Fruit fly (Drosophila melanogaster) whole organism, embryonic: ENCODE measurements around the gene CG13843.
A peak's percentile ranks its signal among the peaks of the same experiment; 100 is the strongest.

Source experiments
- BEAF-32 ChIP-seq: fragments of 200-800 bp; sonication (Bioruptor generic); optimal IDR thresholded peaks from 3 replicates; lab custom pipeline; 2017; ENCODE audit warnings: missing biosample characterization, missing genetic modification characterization, mild to moderate bottlenecking, moderate library complexity, missing genetic modification reagents
- CG10274 ChIP-seq: fragments of 200-800 bp; sonication (Bioruptor generic); optimal IDR thresholded peaks from 3 replicates; lab custom pipeline; 2017; ENCODE audit warnings: missing biosample characterization, mild to moderate bottlenecking, missing genetic modification characterization
- CG10366 ChIP-seq: fragments of 200-800 bp; sonication (Bioruptor generic); IDR thresholded peaks from 2 replicates; pipeline ENCODE4 v1.3.6; 2022; ENCODE audit warnings: missing biosample characterization, missing genetic modification characterization
- CG10543 ChIP-seq: fragments of 200-800 bp; sonication (Bioruptor generic); optimal IDR thresholded peaks from 3 replicates; lab custom pipeline; 2017; ENCODE audit warnings: missing biosample characterization, mild to moderate bottlenecking, missing genetic modification characterization, moderate library complexity
- CG11696 ChIP-seq: fragments of 200-800 bp; sonication (Bioruptor generic); IDR thresholded peaks from 2 replicates; pipeline ENCODE4 v1.3.6; 2022; ENCODE audit warnings: missing biosample characterization, missing genetic modification characterization
- CG1792 ChIP-seq: fragments of 200-800 bp; sonication (Bioruptor generic); optimal IDR thresholded peaks from 2 replicates; lab custom pipeline; 2016; ENCODE audit warnings: missing biosample characterization, missing genetic modification characterization
- CG2712 ChIP-seq: fragments of 200-800 bp; optimal IDR thresholded peaks from 3 replicates; lab custom pipeline; 2019; ENCODE audit warnings: missing biosample characterization, mild to moderate bottlenecking, missing genetic modification characterization, moderate library complexity
- CG30403 ChIP-seq: fragments of 200-800 bp; sonication (Bioruptor generic); optimal IDR thresholded peaks from 3 replicates; lab custom pipeline; 2016; ENCODE audit warnings: missing biosample characterization, missing genetic modification characterization
- CG32532 ChIP-seq: fragments of 200-800 bp; sonication (Bioruptor generic); IDR thresholded peaks from 2 replicates; pipeline ENCODE4 v1.3.6; 2022; ENCODE audit warnings: missing biosample characterization, missing genetic modification characterization
- CG3847 ChIP-seq: fragments of 200-800 bp; sonication (Bioruptor generic); IDR thresholded peaks from 2 replicates; pipeline ENCODE4 v1.3.6; 2022; ENCODE audit warnings: missing biosample characterization, missing genetic modification characterization
- CG4282 ChIP-seq: fragments of 200-800 bp; sonication (Bioruptor generic); optimal IDR thresholded peaks from 2 replicates; lab custom pipeline; 2016; ENCODE audit warnings: missing biosample characterization, missing genetic modification characterization
- CG4820 ChIP-seq: fragments of 200-800 bp; sonication (Bioruptor generic); optimal IDR thresholded peaks from 3 replicates; lab custom pipeline; 2016; ENCODE audit warnings: missing biosample characterization, missing genetic modification characterization
- CG5180 ChIP-seq: fragments of 200-800 bp; sonication (Bioruptor generic); optimal IDR thresholded peaks from 3 replicates; lab custom pipeline; 2017; ENCODE audit warnings: missing biosample characterization, missing genetic modification characterization, mild to moderate bottlenecking, moderate library complexity, missing genetic modification reagents
- CG6689 ChIP-seq: fragments of 200-800 bp; sonication (Bioruptor generic); IDR thresholded peaks from 2 replicates; pipeline ENCODE4 v1.3.6; 2022; ENCODE audit warnings: missing biosample characterization, missing genetic modification characterization
- CTCF ChIP-seq: fragments of 200-800 bp; sonication (Bioruptor generic); optimal IDR thresholded peaks from 2 replicates; lab custom pipeline; 2017; ENCODE audit warnings: missing biosample characterization, mild to moderate bottlenecking, missing genetic modification characterization, moderate library complexity
- Dek ChIP-seq: fragments of 200-800 bp; sonication (Bioruptor generic); optimal IDR thresholded peaks from 3 replicates; lab custom pipeline; 2019; ENCODE audit warnings: missing biosample characterization, mild to moderate bottlenecking, missing genetic modification characterization, moderate library complexity
- Ets65A ChIP-seq: fragments of 200-800 bp; sonication (Bioruptor generic); peaks from one replicate; lab custom pipeline; 2016; ENCODE audit warnings: missing biosample characterization, missing genetic modification characterization
- Fer1 ChIP-seq: fragments of 200-800 bp; sonication (Bioruptor generic); optimal IDR thresholded peaks from 2 replicates; lab custom pipeline; 2017; ENCODE audit warnings: missing biosample characterization, mild to moderate bottlenecking, missing genetic modification characterization
- HLH54F ChIP-seq: fragments of 200-800 bp; sonication (Bioruptor generic); optimal IDR thresholded peaks from 3 replicates; lab custom pipeline; 2016; ENCODE audit warnings: missing biosample characterization, missing genetic modification characterization
- Med ChIP-seq: fragments of 200-800 bp; sonication (Bioruptor generic); peaks from one replicate; lab custom pipeline; 2016; ENCODE audit warnings: missing biosample characterization, missing genetic modification characterization, mild to moderate bottlenecking, inconsistent platforms, moderate library complexity
- Myb ChIP-seq: fragments of 200-800 bp; sonication (Bioruptor generic); optimal IDR thresholded peaks from 2 replicates; lab custom pipeline; 2016; ENCODE audit warnings: missing biosample characterization, missing genetic modification characterization
- NC2β ChIP-seq: fragments of 200-800 bp; sonication (Bioruptor generic); optimal IDR thresholded peaks from 2 replicates; lab custom pipeline; 2016; ENCODE audit warnings: missing biosample characterization, missing genetic modification characterization
- NfI ChIP-seq: fragments of 200-800 bp; sonication (Bioruptor generic); optimal IDR thresholded peaks from 3 replicates; lab custom pipeline; 2018; ENCODE audit warnings: missing biosample characterization, mild to moderate bottlenecking, missing genetic modification characterization, moderate library complexity
- Side ChIP-seq: fragments of 200-800 bp; sonication (Bioruptor generic); optimal IDR thresholded peaks from 2 replicates; lab custom pipeline; 2016; ENCODE audit warnings: missing biosample characterization, missing genetic modification characterization
- bowl ChIP-seq: fragments of 200-800 bp; sonication (Bioruptor generic); IDR thresholded peaks from 2 replicates; pipeline ENCODE4 v1.3.6; 2022; ENCODE audit warnings: missing biosample characterization, missing genetic modification characterization
- chinmo ChIP-seq: fragments of 200-800 bp; sonication (Bioruptor generic); IDR thresholded peaks from 4 replicates; pipeline ENCODE4 v1.3.6; 2022; ENCODE audit warnings: missing biosample characterization, missing genetic modification characterization; ENCODE audit not compliant: partially characterized antibody
- crol ChIP-seq: fragments of 200-800 bp; sonication (Bioruptor generic); IDR thresholded peaks from 2 replicates; pipeline ENCODE4 v1.3.6; 2022; ENCODE audit warnings: missing biosample characterization, missing genetic modification characterization
- crp ChIP-seq, 2 experiments: fragments of 200-800 bp; sonication (Bioruptor generic); optimal IDR thresholded peaks; 2 replicates in 1 of 2; 3 replicates in 1 of 2; lab custom pipeline; 2017; ENCODE audit warnings: missing biosample characterization in 2 of 2, missing genetic modification characterization in 2 of 2, mild to moderate bottlenecking in 1 of 2, moderate library complexity in 1 of 2
- dati ChIP-seq: fragments of 200-800 bp; sonication (Bioruptor generic); IDR thresholded peaks from 2 replicates; pipeline ENCODE4 v1.3.6; 2022; ENCODE audit warnings: missing biosample characterization, missing genetic modification characterization
- ftz-f1 ChIP-seq: fragments of 200-800 bp; sonication (Bioruptor generic); optimal IDR thresholded peaks from 2 replicates; lab custom pipeline; 2016; ENCODE audit warnings: missing biosample characterization, missing genetic modification characterization
- gce ChIP-seq: fragments of 200-800 bp; sonication (Bioruptor generic); IDR thresholded peaks from 3 replicates; pipeline ENCODE4 v1.3.6; 2022; ENCODE audit warnings: missing biosample characterization, missing genetic modification characterization
- grau ChIP-seq: fragments of 200-800 bp; optimal IDR thresholded peaks from 3 replicates; lab custom pipeline; 2019; ENCODE audit warnings: missing biosample characterization, mild to moderate bottlenecking, missing genetic modification characterization, moderate library complexity
- grn ChIP-seq: fragments of 200-800 bp; sonication (Bioruptor generic); optimal IDR thresholded peaks from 3 replicates; lab custom pipeline; 2017; ENCODE audit warnings: missing biosample characterization, missing genetic modification characterization
- hb ChIP-seq: fragments of 200-800 bp; sonication (Bioruptor generic); IDR thresholded peaks from 3 replicates; pipeline ENCODE4 v1.3.6; 2022; ENCODE audit warnings: missing biosample characterization, missing genetic modification characterization; ENCODE audit not compliant: partially characterized antibody
- jumu ChIP-seq: fragments of 200-800 bp; sonication (Bioruptor generic); optimal IDR thresholded peaks from 3 replicates; lab custom pipeline; 2016; ENCODE audit warnings: missing biosample characterization, missing genetic modification characterization
- ken ChIP-seq: fragments of 200-800 bp; sonication (Bioruptor generic); IDR thresholded peaks from 3 replicates; pipeline ENCODE4 v1.3.6; 2022; ENCODE audit warnings: missing biosample characterization, missing genetic modification characterization
- onecut ChIP-seq: fragments of 200-800 bp; sonication (Bioruptor generic); IDR thresholded peaks from 2 replicates; pipeline ENCODE4 v1.3.6; 2022; ENCODE audit warnings: missing biosample characterization, missing genetic modification characterization
- p53 ChIP-seq: fragments of 200-800 bp; sonication (Bioruptor generic); optimal IDR thresholded peaks from 2 replicates; lab custom pipeline; 2016; ENCODE audit warnings: missing biosample characterization, missing genetic modification characterization
- pum ChIP-seq: fragments of 200-800 bp; sonication (Bioruptor generic); optimal IDR thresholded peaks from 2 replicates; lab custom pipeline; 2016; ENCODE audit warnings: missing biosample characterization, missing genetic modification characterization
- ranshi ChIP-seq: fragments of 200-800 bp; sonication (Bioruptor generic); IDR thresholded peaks from 2 replicates; pipeline ENCODE4 v1.3.6; 2022; ENCODE audit warnings: missing biosample characterization, missing genetic modification characterization
- sens ChIP-seq: fragments of 200-800 bp; sonication (Bioruptor generic); peaks from one replicate; lab custom pipeline; 2016; ENCODE audit warnings: missing biosample characterization, missing genetic modification characterization
- sr ChIP-seq: fragments of 200-800 bp; sonication (Bioruptor generic); IDR thresholded peaks from 3 replicates; pipeline ENCODE4 v1.3.6; 2022; ENCODE audit warnings: missing biosample characterization, missing genetic modification characterization
- tll ChIP-seq, 2 experiments: fragments of 200-800 bp in 1 of 2; fragments of >200 bp in 1 of 2; sonication (Bioruptor generic) in 1 of 2; optimal IDR thresholded peaks; 2 replicates each; lab custom pipeline; 2017 to 2019; ENCODE audit warnings: missing biosample characterization in 2 of 2, missing genetic modification characterization in 2 of 2, mild to moderate bottlenecking in 1 of 2, moderate library complexity in 1 of 2
- tna ChIP-seq: fragments of 200-800 bp; sonication (Bioruptor generic); IDR thresholded peaks from 2 replicates; pipeline ENCODE4 v1.3.6; 2022; ENCODE audit warnings: missing biosample characterization, missing genetic modification characterization; ENCODE audit not compliant: partially characterized antibody
- tx ChIP-seq: fragments of 200-800 bp; sonication (Bioruptor generic); optimal IDR thresholded peaks from 2 replicates; lab custom pipeline; 2016; ENCODE audit warnings: missing biosample characterization, missing genetic modification characterization
- vvl ChIP-seq: fragments of 200-800 bp; sonication (Bioruptor generic); IDR thresholded peaks from 2 replicates; pipeline ENCODE4 v1.3.6; 2022; ENCODE audit warnings: missing biosample characterization, missing genetic modification characterization
- wdn ChIP-seq: fragments of 200-800 bp; sonication (Bioruptor generic); IDR thresholded peaks from 2 replicates; pipeline ENCODE4 v1.3.6; 2022; ENCODE audit warnings: missing biosample characterization, missing genetic modification characterization
- wek ChIP-seq: fragments of 200-800 bp; sonication (Bioruptor generic); optimal IDR thresholded peaks from 3 replicates; lab custom pipeline; 2018; ENCODE audit warnings: missing biosample characterization, mild to moderate bottlenecking, missing genetic modification characterization, moderate library complexity
- zfh1 ChIP-seq: fragments of 200-800 bp; sonication (Bioruptor generic); IDR thresholded peaks from 3 replicates; pipeline ENCODE4 v1.3.6; 2022; ENCODE audit warnings: missing biosample characterization, missing genetic modification characterization

CG13843 gene

DNA sequence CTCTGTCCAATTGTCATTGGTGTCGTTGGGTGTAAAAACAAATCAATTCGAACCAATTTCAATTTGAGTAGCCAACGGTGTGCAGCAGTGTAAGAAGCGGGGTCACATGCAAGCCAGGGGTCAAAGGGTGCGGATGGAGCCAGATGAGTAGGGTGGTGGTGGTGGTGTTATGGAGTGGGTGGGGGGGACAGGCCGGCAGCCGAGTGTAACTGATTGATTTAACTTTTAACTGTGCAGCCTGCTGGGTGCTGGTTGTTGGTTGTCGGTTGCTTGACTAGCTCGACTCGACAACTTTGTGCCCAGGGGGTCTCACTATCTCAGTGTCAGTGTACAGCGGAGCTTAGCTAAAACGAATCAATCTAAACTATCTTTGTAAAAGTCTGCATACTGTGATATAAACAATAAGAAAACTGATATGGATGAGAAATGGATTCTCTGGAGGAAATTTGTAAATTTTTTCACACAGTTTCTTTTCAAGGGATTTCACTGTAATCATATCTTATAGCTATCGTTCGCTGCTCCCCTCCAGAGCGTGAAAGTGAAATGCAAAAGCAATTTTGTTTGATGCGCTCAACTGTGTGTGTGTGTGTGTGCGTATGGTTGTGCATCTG, 11.8 kb upstream of the CG13843 start (continued):
- TF ChIP-seq CG30403 (GFP tag; lab: Kevin White, UChicago) (peak; percentile 73), crp (GFP tag; optimal IDR thresholded peaks at IDR 0.05; lab: Kevin White, UChicago) (peak in 1 of 2 experiments; percentile 17), onecut (GFP tag; lab: Robert Waterston, UW) (peak; percentile 68), p53 (GFP tag; lab: Kevin White, UChicago) (peak; percentile 24), Myb (GFP tag; lab: Kevin White, UChicago) (peak; percentile 29), CG5180 (no peak), CTCF (GFP tag; lab: Kevin White, UChicago) (no peak), CG1792 (GFP tag; lab: Kevin White, UChicago) (peak; percentile 7), CG4282 (GFP tag; lab: Kevin White, UChicago) (no peak), BEAF-32 (GFP tag; lab: Kevin White, UChicago) (no peak), tna (GFP tag; lab: Robert Waterston, UW) (no peak), NC2β (peak; percentile 62), dati (GFP tag; lab: Robert Waterston, UW) (peak; percentile 54; the same call in 1 of the 2 replicates), Fer1 (GFP tag; lab: Kevin White, UChicago) (peak; percentile 46), CG2712 (tag; lab: Kevin White, UChicago) (peak; percentile 81), CG10274 (no peak), grau (tag; lab: Kevin White, UChicago) (peak; percentile 94), pum (GFP tag; lab: Kevin White, UChicago) (peak; percentile 75), HLH54F (GFP tag; lab: Kevin White, UChicago) (peak; percentile 15), CG11696 (GFP tag; lab: Robert Waterston, UW) (peak; percentile 35; the same call in 1 of the 2 replicates), Dek (tag; lab: Kevin White, UChicago) (peak; percentile 11), CG3847 (GFP tag; lab: Robert Waterston, UW) (peak; percentile 59), gce (GFP tag; lab: Robert Waterston, UW) (peak; percentile 82; the same call in 2 of the 3 replicates), zfh1 (peak; percentile 86), jumu (peak; percentile 66), CG32532 (GFP tag; lab: Robert Waterston, UW) (peak; percentile 77), ken (GFP tag; lab: Robert Waterston, UW) (peak; percentile 89), CG10366 (GFP tag; lab: Robert Waterston, UW) (peak; percentile 75), bowl (GFP tag; lab: Robert Waterston, UW) (0 out of 2 replicates have a peak, but pooled peaks have one; percentile 10), Side (peak; percentile 65), grn (no peak), ranshi (GFP tag; lab: Robert Waterston, UW) (peak; percentile 83)

DNA sequence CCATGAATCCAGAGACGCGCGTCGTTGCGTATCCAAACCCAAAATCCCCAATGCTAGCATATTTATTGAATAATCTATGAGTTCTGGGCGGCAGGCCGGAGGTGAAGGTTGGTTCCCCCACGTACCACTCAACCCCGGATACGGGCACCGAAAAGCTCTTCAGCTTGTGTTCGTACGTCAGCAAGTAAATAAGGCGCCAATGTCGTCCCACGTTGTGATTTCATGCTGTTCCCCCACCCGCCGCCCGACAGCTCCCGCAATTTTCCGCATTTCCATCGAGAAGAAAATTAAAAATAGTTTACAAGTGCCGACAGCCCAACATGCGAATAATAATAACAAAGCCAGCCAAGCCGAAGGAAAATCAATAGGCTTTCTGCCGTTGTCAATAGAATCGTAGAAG, 10.5 kb upstream of the CG13843 start:
- no peak for TF ChIP-seq CG4820
- TF ChIP-seq Med (GFP tag; lab: Kevin White, UChicago): peak; percentile 1
- TF ChIP-seq crol (GFP tag; lab: Robert Waterston, UW): 0 out of 2 replicates have a peak, but pooled peaks have one; percentile 39
- TF ChIP-seq vvl: no peak
- no peak for TF ChIP-seq tll (GFP tag; optimal IDR thresholded peaks at IDR 0.05; lab: Kevin White, UChicago)
- TF ChIP-seq tx (GFP tag; lab: Kevin White, UChicago): no peak
- no peak for TF ChIP-seq wek (GFP tag; lab: Kevin White, UChicago)
- no peak for TF ChIP-seq CG6689
- peak; percentile 7 for TF ChIP-seq Ets65A (GFP tag; lab: Kevin White, UChicago)
- TF ChIP-seq sens (GFP tag; lab: Kevin White, UChicago): no peak
- 0 out of 3 replicates have a peak, but pooled peaks have one; percentile 43 for TF ChIP-seq hb (GFP tag; lab: Robert Waterston, UW)
- peak; percentile 61 for TF ChIP-seq ftz-f1 (GFP tag; lab: Kevin White, UChicago)
- peak; percentile 93 for TF ChIP-seq sr (GFP tag; lab: Robert Waterston, UW)
- TF ChIP-seq CG10543 (GFP tag; lab: Kevin White, UChicago): peak; percentile 62
- 0 out of 4 replicates have a peak, but pooled peaks have one; percentile 31 for TF ChIP-seq chinmo (GFP tag; lab: Robert Waterston, UW)
- no peak for TF ChIP-seq wdn (GFP tag; lab: Robert Waterston, UW)
- TF ChIP-seq NfI (GFP tag; lab: Kevin White, UChicago): no peak
- TF ChIP-seq, all 482 proteins: peak for 8
